Fruit fly (Drosophila melanogaster): Measurements from ENCODE around the gene CG31787.
A peak's percentile ranks its signal among the peaks of the same experiment; 100 is the strongest.

Gene CG31787

dm6 chr2L:18327592-18328078, 42.1 kb upstream of the CG31787 start (continued):
- no peak for TF ChIP-seq CG4328 (GFP tag; optimal IDR thresholded peaks at IDR 0.05)
- peak; percentile 13 for TF ChIP-seq CG6813 (GFP tag; optimal IDR thresholded peaks at IDR 0.05)
- TF ChIP-seq crol (GFP tag; IDR thresholded peaks at IDR 0.05) = peak; percentile 76
- TF ChIP-seq CG11504 (tag; optimal IDR thresholded peaks at IDR 0.05) = no peak
- TF ChIP-seq CG3281 (GFP tag; optimal IDR thresholded peaks at IDR 0.05) = peak; percentile 9
- no peak for TF ChIP-seq CG11696 (GFP tag; IDR thresholded peaks at IDR 0.05)
- TF ChIP-seq Asciz (GFP tag; optimal IDR thresholded peaks at IDR 0.05) = peak; percentile 59
- TF ChIP-seq eve (GFP tag; optimal IDR thresholded peaks at IDR 0.05) = no peak
- TF ChIP-seq lov (optimal IDR thresholded peaks at IDR 0.05) = no peak
- 0 out of 3 replicates have a peak, but pooled peaks have one; percentile 8 for TF ChIP-seq lov (GFP tag; IDR thresholded peaks at IDR 0.05)
- no peak for TF ChIP-seq mld (GFP tag; IDR thresholded peaks at IDR 0.05; ENCODE audit: partially characterized antibody)
- peak; percentile 28 for TF ChIP-seq corto (GFP tag; optimal IDR thresholded peaks at IDR 0.05)
- TF ChIP-seq sqz (GFP tag; optimal IDR thresholded peaks at IDR 0.05) = peak; percentile 90
- TF ChIP-seq CG1233 (GFP tag; optimal IDR thresholded peaks at IDR 0.05) = no peak
- no peak for TF ChIP-seq CG12942 (GFP tag; optimal IDR thresholded peaks at IDR 0.05)
- no peak for TF ChIP-seq YL-1 (GFP tag; optimal IDR thresholded peaks at IDR 0.05)
- no peak for TF ChIP-seq Dp (GFP tag; optimal IDR thresholded peaks at IDR 0.05)
- TF ChIP-seq CG14014 (GFP tag; IDR thresholded peaks at IDR 0.05) = no peak
- 0 out of 3 replicates have a peak, but pooled peaks have one; percentile 22 for TF ChIP-seq ci (GFP tag; IDR thresholded peaks at IDR 0.05)
- peak; percentile 9 for TF ChIP-seq CG3407 (GFP tag; optimal IDR thresholded peaks at IDR 0.05)
- TF ChIP-seq CG7745 (tag; optimal IDR thresholded peaks at IDR 0.05) = peak; percentile 34
- TF ChIP-seq schlank (tag; optimal IDR thresholded peaks at IDR 0.05) = no peak
- TF ChIP-seq Drgx (GFP tag; IDR thresholded peaks at IDR 0.05) = peak; percentile 72
- TF ChIP-seq vfl (GFP tag; optimal IDR thresholded peaks at IDR 0.05) = no peak
- TF ChIP-seq CG32772 (GFP tag; IDR thresholded peaks at IDR 0.05) = no peak
- TF ChIP-seq her (GFP tag; optimal IDR thresholded peaks at IDR 0.05) = no peak
- TF ChIP-seq CG12769 (tag; optimal IDR thresholded peaks at IDR 0.05) = peak; percentile 68
- TF ChIP-seq CG5180 (GFP tag; optimal IDR thresholded peaks at IDR 0.05) = no peak
- peak; percentile 14 for TF ChIP-seq sug (tag; optimal IDR thresholded peaks at IDR 0.05)
- TF ChIP-seq CG13287 (GFP tag; IDR thresholded peaks at IDR 0.05; ENCODE audit: partially characterized antibody) = 0 out of 2 replicates have a peak, but pooled peaks have one; percentile 7
- peak; percentile 8; the same call in 1 of the 2 replicates for TF ChIP-seq klu (GFP tag; IDR thresholded peaks at IDR 0.05)
- no peak for TF ChIP-seq chn (GFP tag; optimal IDR thresholded peaks at IDR 0.05)
- peak; percentile 85 for TF ChIP-seq kni (GFP tag; optimal IDR thresholded peaks at IDR 0.05)

DNA sequence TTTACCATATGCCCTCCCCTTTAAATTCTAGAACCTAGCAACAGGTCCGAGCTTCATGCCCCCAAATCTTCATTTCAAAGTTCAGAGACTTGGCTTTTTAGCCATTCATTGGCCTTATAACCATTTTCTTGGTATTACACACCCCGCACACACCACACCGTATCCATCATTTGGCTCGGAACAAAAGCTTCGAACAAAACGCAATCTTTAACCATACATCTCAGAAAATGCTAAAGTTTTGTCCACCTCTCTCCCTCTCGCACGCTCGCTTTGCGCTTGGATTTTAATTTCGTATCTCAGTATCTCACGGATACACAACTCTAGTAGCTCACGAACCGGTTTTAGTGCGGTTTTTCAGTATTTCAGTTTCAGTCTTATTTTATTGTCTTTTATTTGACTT, 41.5 kb upstream of the CG31787 start:
- TF ChIP-seq vvl (GFP tag; IDR thresholded peaks at IDR 0.05) = peak; percentile 28; the same call in 1 of the 2 replicates
- TF ChIP-seq Eip74EF (GFP tag; optimal IDR thresholded peaks at IDR 0.05) = no peak
- TF ChIP-seq hbn (GFP tag; IDR thresholded peaks at IDR 0.05; ENCODE audit: partially characterized antibody) = no peak
- no peak for TF ChIP-seq H15 (GFP tag; IDR thresholded peaks at IDR 0.05)
- TF ChIP-seq CG2199 (GFP tag; IDR thresholded peaks at IDR 0.05) = peak; percentile 78; the same call in 2 of the 3 replicates
- no peak for TF ChIP-seq CG3281 (GFP tag; optimal IDR thresholded peaks at IDR 0.05)
- TF ChIP-seq CG12769 (tag; optimal IDR thresholded peaks at IDR 0.05) = peak; percentile 55
- TF ChIP-seq Xbp1 (GFP tag; optimal IDR thresholded peaks at IDR 0.05) = no peak
- peak; percentile 76 for TF ChIP-seq grn (GFP tag; optimal IDR thresholded peaks at IDR 0.05)
- peak; percentile 20 for TF ChIP-seq abd-A (tag; optimal IDR thresholded peaks at IDR 0.05)
- TF ChIP-seq Trl (optimal IDR thresholded peaks at IDR 0.05) = peak in 1 of 2 experiments; percentile 6
- TF ChIP-seq Trl (GFP tag; optimal IDR thresholded peaks at IDR 0.05) = no peak
- no peak for TF ChIP-seq CG4360 (GFP tag; IDR thresholded peaks at IDR 0.05)
- TF ChIP-seq Pdp1 (GFP tag; optimal IDR thresholded peaks at IDR 0.05) = no peak
- 0 out of 2 replicates have a peak, but pooled peaks have one; percentile 16 for TF ChIP-seq CG32532 (GFP tag; IDR thresholded peaks at IDR 0.05)
- TF ChIP-seq CG16779 (GFP tag; IDR thresholded peaks at IDR 0.05) = no peak
- TF ChIP-seq CG12744 (GFP tag; optimal IDR thresholded peaks at IDR 0.05) = no peak
- peak; percentile 12 for TF ChIP-seq ab (GFP tag; optimal IDR thresholded peaks at IDR 0.05)
- TF ChIP-seq CG4282 (GFP tag; optimal IDR thresholded peaks at IDR 0.05) = no peak
- TF ChIP-seq chinmo (GFP tag; IDR thresholded peaks at IDR 0.05; ENCODE audit: partially characterized antibody) = 0 out of 4 replicates have a peak, but pooled peaks have one; percentile 76
- peak; percentile 66 for TF ChIP-seq crol (GFP tag; IDR thresholded peaks at IDR 0.05)

Measured in whole organism, embryonic.